Worm (Caenorhabditis elegans) whole organism, L3 larva: Measurements from ENCODE around the gene math-34.
"Not testable (repeated sequence)": the region's sequence is repeated elsewhere in the genome, so short reads cannot be mapped to it uniquely, and the experiment has no call there.

Source experiments
- ZK546.5 ChIP-seq: sonication (generic microtip); optimal IDR thresholded peaks from 2 replicates; lab custom pipeline; 2017; ENCODE audit warnings: missing biosample characterization, missing genetic modification characterization
- aly-2 ChIP-seq: fragments of 150-350 bp; optimal IDR thresholded peaks from 2 replicates; lab custom pipeline; 2014; ENCODE audit warnings: missing biosample characterization, missing genetic modification characterization
- ceh-16 ChIP-seq: sonication (generic microtip); optimal IDR thresholded peaks from 2 replicates; lab custom pipeline; 2017; ENCODE audit warnings: missing biosample characterization, missing genetic modification characterization
- ceh-28 ChIP-seq: fragments of 150-350 bp; optimal IDR thresholded peaks from 2 replicates; lab custom pipeline; 2014; ENCODE audit warnings: missing biosample characterization, missing genetic modification reagents, missing genetic modification characterization
- ceh-82 ChIP-seq: fragments of 150-350 bp; optimal IDR thresholded peaks from 2 replicates; lab custom pipeline; 2014; ENCODE audit warnings: missing biosample characterization, missing genetic modification characterization
- ceh-9 ChIP-seq: sonication (generic microtip); optimal IDR thresholded peaks from 2 replicates; lab custom pipeline; 2018; ENCODE audit warnings: missing biosample characterization, missing genetic modification characterization
- daf-12 ChIP-seq: fragments of 150-350 bp; optimal IDR thresholded peaks from 2 replicates; lab custom pipeline; 2014; ENCODE audit warnings: missing biosample characterization, missing genetic modification reagents, missing genetic modification characterization
- egl-5 ChIP-seq: fragments of 150-350 bp; optimal IDR thresholded peaks from 2 replicates; lab custom pipeline; 2017; ENCODE audit warnings: missing biosample characterization, missing genetic modification reagents, missing genetic modification characterization, inconsistent platforms
- elt-2 ChIP-seq: sonication (generic microtip); optimal IDR thresholded peaks from 2 replicates; lab custom pipeline; 2016; ENCODE audit warnings: missing genetic modification reagents, mild to moderate bottlenecking, missing genetic modification characterization, missing compliant biosample characterization
- elt-3 ChIP-seq, 3 experiments: fragments of 150-350 bp in 1 of 3; sonication (generic microtip) in 2 of 3; optimal IDR thresholded peaks; 2 replicates in 2 of 3; 4 replicates in 1 of 3; lab custom pipeline; 2014 to 2017; ENCODE audit warnings: missing biosample characterization in 3 of 3, missing genetic modification characterization in 3 of 3
- eor-1 ChIP-seq, 2 experiments: fragments of 150-350 bp; optimal IDR thresholded peaks; 2 replicates each; lab custom pipeline; 2014 to 2018; ENCODE audit warnings: missing biosample characterization in 2 of 2, missing genetic modification characterization in 2 of 2
- fkh-10 ChIP-seq: sonication (generic microtip); optimal IDR thresholded peaks from 2 replicates; lab custom pipeline; 2017; ENCODE audit warnings: missing biosample characterization, missing genetic modification reagents, missing genetic modification characterization
- fkh-2 ChIP-seq: fragments of 150-350 bp; optimal IDR thresholded peaks from 2 replicates; lab custom pipeline; 2014; ENCODE audit warnings: missing biosample characterization, missing genetic modification reagents, missing genetic modification characterization
- fos-1 ChIP-seq: fragments of 150-350 bp; optimal IDR thresholded peaks from 2 replicates; lab custom pipeline; 2014; ENCODE audit warnings: missing biosample characterization, missing genetic modification characterization
- jun-1 ChIP-seq: fragments of 150-350 bp; optimal IDR thresholded peaks from 2 replicates; lab custom pipeline; 2014; ENCODE audit warnings: missing biosample characterization, missing genetic modification reagents, missing genetic modification characterization
- lin-15B ChIP-seq: fragments of 150-350 bp; optimal IDR thresholded peaks from 2 replicates; lab custom pipeline; 2014; ENCODE audit warnings: missing biosample characterization, missing genetic modification characterization
- mdl-1 ChIP-seq: fragments of 150-350 bp; optimal IDR thresholded peaks from 2 replicates; lab custom pipeline; 2014; ENCODE audit warnings: missing biosample characterization, missing genetic modification characterization
- mml-1 ChIP-seq: fragments of 150-350 bp; sonication (generic microtip); optimal IDR thresholded peaks from 3 replicates; lab custom pipeline; 2014; ENCODE audit warnings: missing biosample characterization, missing genetic modification characterization
- nhr-11 ChIP-seq: fragments of 150-350 bp; optimal IDR thresholded peaks from 2 replicates; lab custom pipeline; 2014; ENCODE audit warnings: missing biosample characterization, missing genetic modification characterization
- nhr-12 ChIP-seq: fragments of 150-350 bp; optimal IDR thresholded peaks from 2 replicates; lab custom pipeline; 2014; ENCODE audit warnings: missing biosample characterization, missing genetic modification characterization
- nhr-25 ChIP-seq: sonication (generic microtip); optimal IDR thresholded peaks from 2 replicates; lab custom pipeline; 2017; ENCODE audit warnings: missing biosample characterization, missing genetic modification characterization
- nhr-28 ChIP-seq: fragments of 150-350 bp; optimal IDR thresholded peaks from 2 replicates; lab custom pipeline; 2014; ENCODE audit warnings: missing biosample characterization, missing genetic modification characterization
- nhr-43 ChIP-seq: sonication (generic microtip); optimal IDR thresholded peaks from 2 replicates; lab custom pipeline; 2016; ENCODE audit warnings: mild to moderate bottlenecking, missing genetic modification characterization, missing compliant biosample characterization; ENCODE audit not compliant: poor library complexity, severe bottlenecking
- nhr-67 ChIP-seq: fragments of 150-350 bp; optimal IDR thresholded peaks from 2 replicates; lab custom pipeline; 2014; ENCODE audit warnings: missing biosample characterization, missing genetic modification characterization
- nhr-76 ChIP-seq: fragments of 150-350 bp; sonication (generic microtip); optimal IDR thresholded peaks from 5 replicates; lab custom pipeline; 2014; ENCODE audit warnings: missing biosample characterization, missing genetic modification characterization
- nhr-77 ChIP-seq: fragments of 150-350 bp; optimal IDR thresholded peaks from 2 replicates; lab custom pipeline; 2014; ENCODE audit warnings: missing biosample characterization, missing genetic modification characterization
- pha-4 ChIP-seq: fragments of 150-350 bp; optimal IDR thresholded peaks from 2 replicates; lab custom pipeline; 2014; ENCODE audit warnings: missing biosample characterization, missing genetic modification reagents, missing genetic modification characterization
- pqm-1 ChIP-seq: fragments of 150-350 bp; optimal IDR thresholded peaks from 2 replicates; lab custom pipeline; 2017; ENCODE audit warnings: missing biosample characterization, missing genetic modification characterization, inconsistent platforms
- skn-1 ChIP-seq: fragments of 150-350 bp; optimal IDR thresholded peaks from 2 replicates; lab custom pipeline; 2014; ENCODE audit warnings: missing biosample characterization, missing genetic modification characterization
- snpc-4 ChIP-seq: fragments of 150-350 bp; optimal IDR thresholded peaks from 2 replicates; lab custom pipeline; 2014; ENCODE audit warnings: missing biosample characterization, missing genetic modification characterization
- tbx-2 ChIP-seq: sonication (generic microtip); optimal IDR thresholded peaks from 2 replicates; lab custom pipeline; 2016; ENCODE audit warnings: mild to moderate bottlenecking, missing genetic modification characterization, missing compliant biosample characterization
- unc-39 ChIP-seq: sonication (generic microtip); optimal IDR thresholded peaks from 4 replicates; lab custom pipeline; 2017; ENCODE audit warnings: missing biosample characterization, missing genetic modification characterization
- unc-62 ChIP-seq: fragments of 150-350 bp; sonication (generic microtip); optimal IDR thresholded peaks from 4 replicates; lab custom pipeline; 2014; ENCODE audit warnings: missing biosample characterization, missing genetic modification reagents, missing genetic modification characterization
- zag-1 ChIP-seq: fragments of 150-350 bp; optimal IDR thresholded peaks from 2 replicates; lab custom pipeline; 2014; ENCODE audit warnings: missing biosample characterization, missing genetic modification characterization
- ztf-11 ChIP-seq: fragments of 150-350 bp; optimal IDR thresholded peaks from 2 replicates; lab custom pipeline; 2014; ENCODE audit warnings: missing biosample characterization, missing genetic modification characterization
- ztf-4 ChIP-seq: fragments of 150-350 bp; optimal IDR thresholded peaks from 2 replicates; lab custom pipeline; 2014; ENCODE audit warnings: missing biosample characterization, missing genetic modification characterization

Gene math-34

ce11 chrII:1028602-1029001, at the start of gene math-34:
Gene math-34 (plus strand): TSS chrII:1028972.
- no peak for TF ChIP-seq lin-15B
- TF ChIP-seq snpc-4, result no peak
- TF ChIP-seq ceh-9 (tag; lab: Kevin White, UChicago), result no peak
- TF ChIP-seq pha-4 (tag; lab: Kevin White, UChicago), result peak; percentile 24
- TF ChIP-seq aly-2, result no peak
- TF ChIP-seq elt-2 (tag; lab: Kevin White, UChicago), result peak; percentile 71
- no peak for TF ChIP-seq ceh-28 (tag; lab: Kevin White, UChicago)

ce11 chrII:979135-979534, 49.6 kb upstream of the math-34 start, which contains the start of the genes fbxc-17 and fbxc-15:
Gene fbxc-17 (minus strand): TSS chrII:979235.
Gene fbxc-15 (plus strand): TSS chrII:979423.
- TF ChIP-seq mdl-1 (tag; lab: Kevin White, UChicago) (no peak), pqm-1 (tag; lab: Kevin White, UChicago) (no peak), ZK546.5 (no peak), pha-4 (tag; lab: Kevin White, UChicago) (no peak), nhr-43 (no peak), egl-5 (tag; lab: Kevin White, UChicago) (no peak), nhr-67 (tag; lab: Kevin White, UChicago) (no peak), ceh-82 (tag; lab: Kevin White, UChicago) (no peak), ztf-4 (tag; lab: Kevin White, UChicago) (no peak), ztf-11 (tag; lab: Kevin White, UChicago) (no peak), ceh-16 (tag; lab: Kevin White, UChicago) (no peak), nhr-11 (no peak), daf-12 (tag; lab: Kevin White, UChicago) (no peak), nhr-77 (tag; lab: Kevin White, UChicago) (no peak), nhr-12 (tag; lab: Kevin White, UChicago) (no peak)

ce11 chrII:982842-983241, 45.9 kb upstream of the math-34 start, which contains the start of gene srh-274:
Gene srh-274 (plus strand): TSS chrII:983142.
- TF ChIP-seq elt-3 (tag; optimal IDR thresholded peaks at IDR 0.05; lab: Kevin White, UChicago) (no peak), nhr-12 (tag; lab: Kevin White, UChicago) (no peak), snpc-4 (no peak), unc-39 (no peak), mdl-1 (tag; lab: Kevin White, UChicago) (no peak), skn-1 (tag; lab: Kevin White, UChicago) (no peak), ceh-9 (tag; lab: Kevin White, UChicago) (no peak), jun-1 (tag; lab: Kevin White, UChicago) (no peak), fkh-10 (GFP tag; lab: Kevin White, UChicago) (no peak), nhr-76 (tag; lab: Kevin White, UChicago) (no peak), pha-4 (tag; lab: Kevin White, UChicago) (no peak), nhr-25 (tag; lab: Kevin White, UChicago) (no peak), fos-1 (no peak), lin-15B (no peak)

DNA sequence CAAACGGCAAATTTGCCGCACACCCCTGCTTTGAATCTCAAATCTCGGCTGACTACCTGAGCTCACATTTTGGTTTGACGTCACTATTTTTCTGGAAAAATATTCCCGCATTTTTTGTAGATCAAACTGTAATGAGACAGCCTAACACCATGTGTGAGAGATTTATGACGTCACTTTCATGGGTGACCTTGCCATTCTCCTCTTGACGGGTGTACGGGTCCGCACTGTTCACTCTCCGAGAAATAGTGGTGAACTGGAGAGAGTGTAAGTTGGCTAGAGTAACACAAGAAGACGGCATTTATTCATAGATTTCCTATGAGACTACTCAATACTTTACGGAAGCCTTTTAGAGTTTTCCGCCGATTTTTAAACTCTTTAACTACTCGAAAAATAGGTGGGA, 43.1 kb upstream of the math-34 start, which contains the start of gene fbxc-40:
fbxc-40 (plus strand) TSS at position 301 of the 400 bp plus-strand sequence.
- TF ChIP-seq ceh-9 (tag; lab: Kevin White, UChicago); aly-2; nhr-28: not testable (repeated sequence)

DNA sequence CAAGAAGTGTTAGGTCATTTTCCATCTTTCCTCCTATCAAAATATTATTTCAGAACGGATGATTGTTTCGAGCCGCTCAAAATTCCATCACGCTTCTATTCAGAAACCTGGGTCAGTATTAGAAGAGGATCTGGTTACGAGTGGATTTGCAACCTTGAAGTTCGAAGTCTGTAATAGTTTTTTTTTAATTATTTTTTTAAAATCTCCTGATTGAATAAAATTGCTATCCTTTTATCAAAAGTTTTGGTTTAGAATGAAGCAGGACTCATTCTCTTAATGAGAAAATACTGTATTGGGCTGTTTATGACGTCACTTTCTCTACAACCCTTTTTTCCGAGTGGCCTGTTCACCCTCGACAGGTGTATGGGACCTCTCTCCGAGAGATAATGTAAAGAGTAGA, 40.3 kb upstream of the math-34 start, which contains the start of gene fbxc-39:
fbxc-39 (plus strand) TSS at position 301 of the 400 bp plus-strand sequence.
- no peak for TF ChIP-seq ceh-82 (tag; lab: Kevin White, UChicago)
- TF ChIP-seq elt-3 (tag; optimal IDR thresholded peaks at IDR 0.05; lab: Kevin White, UChicago), result no peak
- no peak for TF ChIP-seq egl-5 (tag; lab: Kevin White, UChicago)
- no peak for TF ChIP-seq fkh-2
- TF ChIP-seq nhr-28, result no peak
- TF ChIP-seq elt-2 (tag; lab: Kevin White, UChicago), result no peak
- TF ChIP-seq ceh-28 (tag; lab: Kevin White, UChicago), result no peak
- no peak for TF ChIP-seq mml-1 (tag; lab: Kevin White, UChicago)
- TF ChIP-seq nhr-77 (tag; lab: Kevin White, UChicago), result no peak
- TF ChIP-seq, all 47 proteins: peak for 0

DNA sequence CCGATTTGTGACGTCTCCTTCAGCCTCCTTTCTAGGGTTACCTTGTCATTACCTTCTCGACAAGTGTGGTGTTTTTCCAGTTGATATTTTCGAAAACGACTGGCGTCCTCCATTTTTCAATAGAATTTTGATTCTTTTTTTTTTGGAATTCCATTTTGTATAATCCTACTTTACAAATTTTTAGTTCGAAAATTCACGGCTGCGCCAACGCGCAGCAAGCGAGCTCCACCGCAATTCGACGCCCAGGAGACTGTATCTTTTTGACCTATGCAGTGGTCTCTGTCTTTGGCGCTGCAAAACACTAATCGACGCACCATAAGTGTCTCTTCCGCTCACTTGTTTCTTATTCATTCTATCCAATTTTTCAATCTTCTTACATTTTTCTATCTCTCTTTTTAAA, 37.5 kb upstream of the math-34 start, which contains the start of gene fbxc-42:
fbxc-42 (plus strand) TSS at position 301 of the 400 bp plus-strand sequence.
- TF ChIP-seq tbx-2 (tag; lab: Kevin White, UChicago), result no peak
- no peak for TF ChIP-seq zag-1 (tag; lab: Kevin White, UChicago)
- no peak for TF ChIP-seq ceh-9 (tag; lab: Kevin White, UChicago)
- TF ChIP-seq nhr-28, result no peak
- TF ChIP-seq pqm-1 (tag; lab: Kevin White, UChicago), result no peak
- no peak for TF ChIP-seq unc-39
- TF ChIP-seq elt-2 (tag; lab: Kevin White, UChicago), result no peak
- no peak for TF ChIP-seq nhr-67 (tag; lab: Kevin White, UChicago)
- TF ChIP-seq eor-1 (tag; optimal IDR thresholded peaks at IDR 0.05; lab: Kevin White, UChicago), result no peak
- TF ChIP-seq unc-62, result no peak
